Fruit fly (Drosophila melanogaster) whole organism, prepupa: ENCODE results near the gene DnaJ-H.

Experiments
- Blimp-1 ChIP-seq: fragments of 200-800 bp; sonication (Bioruptor generic); optimal IDR thresholded peaks from 3 replicates; lab custom pipeline; 2017; ENCODE audit warnings: missing biosample characterization, missing genetic modification characterization, mild to moderate bottlenecking, moderate library complexity, missing genetic modification reagents
- CG10631 ChIP-seq: fragments of 200-800 bp; sonication (Bioruptor generic); optimal IDR thresholded peaks from 2 replicates; lab custom pipeline; 2016; ENCODE audit warnings: missing biosample characterization, missing genetic modification characterization
- CG10669 ChIP-seq: fragments of 200-800 bp; sonication (Bioruptor generic); optimal IDR thresholded peaks from 3 replicates; lab custom pipeline; 2018; ENCODE audit warnings: missing biosample characterization, mild to moderate bottlenecking, missing genetic modification characterization, moderate library complexity
- CG11762 ChIP-seq: fragments of 200-800 bp; sonication (Bioruptor generic); optimal IDR thresholded peaks from 3 replicates; lab custom pipeline; 2016; ENCODE audit warnings: missing biosample characterization, missing genetic modification characterization; ENCODE audit not compliant: insufficient read depth
- CG1621 ChIP-seq: fragments of 200-800 bp; sonication (Bioruptor generic); optimal IDR thresholded peaks from 3 replicates; lab custom pipeline; 2018; ENCODE audit warnings: missing biosample characterization, mild to moderate bottlenecking, missing genetic modification characterization
- CG16779 ChIP-seq: fragments of 200-800 bp; sonication (Bioruptor generic); optimal IDR thresholded peaks from 3 replicates; lab custom pipeline; 2017; ENCODE audit warnings: missing biosample characterization, mild to moderate bottlenecking, missing genetic modification characterization
- CG3032 ChIP-seq: fragments of 200-800 bp; optimal IDR thresholded peaks from 2 replicates; lab custom pipeline; 2019; ENCODE audit warnings: missing biosample characterization, mild to moderate bottlenecking, missing genetic modification characterization, moderate library complexity
- CG31627 ChIP-seq: fragments of 200-800 bp; sonication (Bioruptor generic); optimal IDR thresholded peaks from 3 replicates; lab custom pipeline; 2016; ENCODE audit warnings: missing biosample characterization, missing genetic modification characterization
- CG3919 ChIP-seq: fragments of 200-800 bp; sonication (Bioruptor generic); optimal IDR thresholded peaks from 3 replicates; lab custom pipeline; 2016; ENCODE audit warnings: missing biosample characterization, missing genetic modification characterization
- CG4318 ChIP-seq: fragments of 200-800 bp; sonication (Bioruptor generic); optimal IDR thresholded peaks from 3 replicates; lab custom pipeline; 2017; ENCODE audit warnings: missing biosample characterization, mild to moderate bottlenecking, missing genetic modification characterization
- CG6276 ChIP-seq: fragments of 200-800 bp; sonication (Bioruptor generic); optimal IDR thresholded peaks from 2 replicates; lab custom pipeline; 2017; ENCODE audit warnings: missing biosample characterization, mild to moderate bottlenecking, missing genetic modification characterization
- CG6792 ChIP-seq: fragments of 200-800 bp; sonication (Bioruptor generic); optimal IDR thresholded peaks from 3 replicates; lab custom pipeline; 2016; ENCODE audit warnings: missing biosample characterization, missing genetic modification characterization
- CG6854 ChIP-seq: fragments of 200-800 bp; sonication (Bioruptor generic); optimal IDR thresholded peaks from 2 replicates; lab custom pipeline; 2017; ENCODE audit warnings: missing biosample characterization, mild to moderate bottlenecking, missing genetic modification characterization
- CG7368 ChIP-seq: fragments of 200-800 bp; sonication (Bioruptor generic); optimal IDR thresholded peaks from 3 replicates; lab custom pipeline; 2016; ENCODE audit warnings: missing biosample characterization, missing genetic modification characterization
- CG8119 ChIP-seq: fragments of 200-800 bp; sonication (Bioruptor generic); IDR thresholded peaks from 3 replicates; pipeline ENCODE4 v1.3.6; 2022; ENCODE audit warnings: missing biosample characterization, missing genetic modification characterization
- CG8319 ChIP-seq: fragments of 200-800 bp; sonication (Bioruptor generic); optimal IDR thresholded peaks from 3 replicates; lab custom pipeline; 2016; ENCODE audit warnings: missing biosample characterization, missing genetic modification characterization
- CG8632 ChIP-seq: fragments of 200-800 bp; sonication (Bioruptor generic); optimal IDR thresholded peaks from 3 replicates; lab custom pipeline; 2016; ENCODE audit warnings: missing biosample characterization, missing genetic modification characterization
- CG9139 ChIP-seq: fragments of 200-800 bp; sonication (Bioruptor generic); optimal IDR thresholded peaks from 3 replicates; lab custom pipeline; 2017; ENCODE audit warnings: missing biosample characterization, mild to moderate bottlenecking, missing genetic modification characterization
- Hr38 ChIP-seq: sonication (Bioruptor generic); optimal IDR thresholded peaks from 2 replicates; lab custom pipeline; 2016; ENCODE audit warnings: missing biosample characterization, missing genetic modification characterization
- Hr39 ChIP-seq: fragments of 200-800 bp; sonication (Bioruptor generic); optimal IDR thresholded peaks from 2 replicates; lab custom pipeline; 2016; ENCODE audit warnings: missing biosample characterization, missing genetic modification characterization
- Hr4 ChIP-seq: fragments of 200-800 bp; sonication (Bioruptor generic); optimal IDR thresholded peaks from 3 replicates; lab custom pipeline; 2016; ENCODE audit warnings: missing biosample characterization, missing genetic modification characterization
- Lpt ChIP-seq: fragments of 200-800 bp; sonication (Bioruptor generic); optimal IDR thresholded peaks from 3 replicates; lab custom pipeline; 2016; ENCODE audit warnings: missing biosample characterization, missing genetic modification characterization
- Met ChIP-seq: fragments of 200-800 bp; sonication (Bioruptor generic); optimal IDR thresholded peaks from 3 replicates; lab custom pipeline; 2016; ENCODE audit warnings: missing biosample characterization, missing genetic modification characterization
- Sox14 ChIP-seq: fragments of 200-800 bp; sonication (Bioruptor generic); optimal IDR thresholded peaks from 3 replicates; lab custom pipeline; 2016; ENCODE audit warnings: missing biosample characterization, missing genetic modification characterization
- acj6 ChIP-seq: fragments of 200-800 bp; sonication (Bioruptor generic); optimal IDR thresholded peaks from 3 replicates; lab custom pipeline; 2016; ENCODE audit warnings: missing biosample characterization, missing genetic modification characterization
- cyc ChIP-seq: fragments of 200-800 bp; sonication (Bioruptor generic); optimal IDR thresholded peaks from 3 replicates; lab custom pipeline; 2016; ENCODE audit warnings: missing biosample characterization, missing genetic modification characterization
- eg ChIP-seq: fragments of 200-800 bp; sonication (Bioruptor generic); IDR thresholded peaks from 3 replicates; pipeline ENCODE4 v1.3.6; 2022; ENCODE audit warnings: missing biosample characterization, missing genetic modification characterization
- lz ChIP-seq: fragments of 200-800 bp; sonication (Bioruptor generic); optimal IDR thresholded peaks from 3 replicates; lab custom pipeline; 2016; ENCODE audit warnings: missing biosample characterization, missing genetic modification characterization
- salr ChIP-seq, 2 experiments: fragments of 200-800 bp; sonication (Bioruptor generic); optimal IDR thresholded peaks; 3 replicates each; lab custom pipeline; 2016 to 2018; ENCODE audit warnings: missing biosample characterization in 2 of 2, missing genetic modification characterization in 2 of 2, mild to moderate bottlenecking in 1 of 2
- spab ChIP-seq: fragments of 200-800 bp; sonication (Bioruptor generic); optimal IDR thresholded peaks from 2 replicates; lab custom pipeline; 2017; ENCODE audit warnings: missing biosample characterization, mild to moderate bottlenecking, missing genetic modification characterization, missing genetic modification reagents
- svp ChIP-seq: fragments of 200-800 bp; sonication (Bioruptor generic); peaks from one replicate; lab custom pipeline; 2016; ENCODE audit warnings: missing biosample characterization, missing genetic modification characterization
- topi ChIP-seq: fragments of 200-800 bp; sonication (Bioruptor generic); optimal IDR thresholded peaks from 3 replicates; lab custom pipeline; 2016; ENCODE audit warnings: missing biosample characterization, missing genetic modification characterization
- vri ChIP-seq: fragments of 200-800 bp; sonication (Bioruptor generic); optimal IDR thresholded peaks from 3 replicates; lab custom pipeline; 2016; ENCODE audit warnings: missing biosample characterization, mild to moderate bottlenecking, missing genetic modification characterization

Gene DnaJ-H

dm6 chr2L:13122526-13122925 lies 43.3 kb downstream of the DnaJ-H start (continued):
- TF ChIP-seq Hr4 (GFP tag; lab: Kevin White, UChicago) (no peak), acj6 (GFP tag; lab: Kevin White, UChicago) (no peak), CG6276 (GFP tag; lab: Kevin White, UChicago) (no peak), CG3919 (no peak), CG10631 (no peak), CG9139 (GFP tag; lab: Kevin White, UChicago) (peak; percentile 60), vri (GFP tag; lab: Kevin White, UChicago) (no peak), Blimp-1 (GFP tag; lab: Kevin White, UChicago) (peak; percentile 83), CG3032 (tag; lab: Kevin White, UChicago) (no peak), CG6854 (GFP tag; lab: Kevin White, UChicago) (no peak)

dm6 chr2L:13119034-13119433 lies 46.8 kb downstream of the DnaJ-H start, which contains the start of the genes CG44198 and CG43050:
Gene CG44198 (minus strand): TSS chr2L:13119134.
Gene CG43050 (plus strand): TSS chr2L:13119294.
- TF ChIP-seq CG8119 (GFP tag; lab: Robert Waterston, UW) (no peak), CG31627 (GFP tag; lab: Kevin White, UChicago) (no peak), cyc (no peak), CG8319 (GFP tag; lab: Kevin White, UChicago) (no peak), CG9139 (GFP tag; lab: Kevin White, UChicago) (no peak), CG16779 (tag; lab: Kevin White, UChicago) (no peak), CG6276 (GFP tag; lab: Kevin White, UChicago) (no peak), topi (GFP tag; lab: Kevin White, UChicago) (no peak), CG8632 (GFP tag; lab: Kevin White, UChicago) (no peak), Sox14 (GFP tag; lab: Kevin White, UChicago) (no peak), Met (GFP tag; lab: Kevin White, UChicago) (no peak), vri (GFP tag; lab: Kevin White, UChicago) (no peak), Lpt (no peak), CG6854 (GFP tag; lab: Kevin White, UChicago) (no peak), CG1621 (tag; lab: Kevin White, UChicago) (no peak), spab (GFP tag; lab: Kevin White, UChicago) (no peak), CG6792 (GFP tag; lab: Kevin White, UChicago) (no peak), Hr38 (GFP tag; lab: Kevin White, UChicago) (no peak), lz (GFP tag; lab: Kevin White, UChicago) (no peak), CG7368 (GFP tag; lab: Kevin White, UChicago) (no peak)

DNA sequence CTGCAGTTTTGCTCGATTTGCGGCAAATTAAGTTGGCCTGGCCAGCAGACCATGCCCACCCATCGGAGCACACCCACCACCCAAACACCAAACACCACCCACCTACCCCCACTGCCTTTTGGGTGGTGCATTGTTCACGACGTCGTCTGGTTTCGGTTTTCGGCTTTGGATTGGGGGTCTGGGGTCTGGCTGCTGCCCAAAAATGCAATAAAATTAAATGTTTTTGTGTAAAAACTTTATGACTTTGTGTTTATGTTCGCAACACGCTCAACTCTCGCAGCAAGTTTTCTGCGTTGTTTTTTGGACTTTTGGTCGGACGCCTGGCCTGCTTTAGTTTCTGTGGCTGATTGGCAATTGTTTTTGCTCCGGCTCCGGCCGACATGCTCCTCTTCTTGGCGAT lies 49.1 kb downstream of the DnaJ-H start:
- TF ChIP-seq CG3032 (tag; lab: Kevin White, UChicago): no peak
- TF ChIP-seq eg: no peak
- TF ChIP-seq, all 60 proteins: peak for 0

- TF ChIP-seq CG11762 (GFP tag; lab: Kevin White, UChicago) (no peak), eg (no peak), lz (GFP tag; lab: Kevin White, UChicago) (no peak), salr (GFP tag; optimal IDR thresholded peaks at IDR 0.05; lab: Kevin White, UChicago) (no peak), CG7368 (GFP tag; lab: Kevin White, UChicago) (no peak), Hr4 (GFP tag; lab: Kevin White, UChicago) (no peak), CG10669 (GFP tag; lab: Kevin White, UChicago) (no peak), Sox14 (GFP tag; lab: Kevin White, UChicago) (no peak), Hr39 (GFP tag; lab: Kevin White, UChicago) (no peak), acj6 (GFP tag; lab: Kevin White, UChicago) (no peak), CG9139 (GFP tag; lab: Kevin White, UChicago) (no peak), svp (GFP tag; lab: Kevin White, UChicago) (no peak), Hr38 (GFP tag; lab: Kevin White, UChicago) (no peak), CG4318 (GFP tag; lab: Kevin White, UChicago) (no peak), CG8119 (GFP tag; lab: Robert Waterston, UW) (no peak)
- TF ChIP-seq, all 60 proteins: peak for 0
Measured at dm6 chr2L:13113580-13113979, 52.3 kb downstream of the DnaJ-H start.
